Fruit fly (Drosophila melanogaster) whole organism, pupa: ENCODE results near the gene kmr.

Experiments
- CG10348 ChIP-seq: fragments of 200-800 bp; sonication (Bioruptor generic); IDR thresholded peaks from 2 replicates; pipeline ENCODE4 v1.3.6; 2022; ENCODE audit warnings: missing biosample characterization, missing genetic modification characterization
- CG12605 ChIP-seq: fragments of 200-800 bp; sonication (Bioruptor generic); IDR thresholded peaks from 2 replicates; pipeline ENCODE4 v1.3.6; 2022; ENCODE audit warnings: missing biosample characterization, missing genetic modification characterization
- CG13204 ChIP-seq: fragments of 200-800 bp; sonication (Bioruptor generic); optimal IDR thresholded peaks from 2 replicates; lab custom pipeline; 2018; ENCODE audit warnings: missing biosample characterization, mild to moderate bottlenecking, missing genetic modification characterization, moderate library complexity
- CG14655 ChIP-seq: fragments of 200-800 bp; sonication (Bioruptor generic); optimal IDR thresholded peaks from 3 replicates; lab custom pipeline; 2017; ENCODE audit warnings: mild to moderate bottlenecking, missing biosample characterization, missing genetic modification reagents, missing genetic modification characterization
- CG15710 ChIP-seq: fragments of 200-800 bp; sonication (Bioruptor generic); optimal IDR thresholded peaks from 2 replicates; lab custom pipeline; 2018; ENCODE audit warnings: missing biosample characterization, mild to moderate bottlenecking, missing genetic modification characterization, moderate library complexity
- CG17806 ChIP-seq: fragments of 200-800 bp; sonication (Bioruptor generic); optimal IDR thresholded peaks from 2 replicates; lab custom pipeline; 2018; ENCODE audit warnings: missing biosample characterization, mild to moderate bottlenecking, missing genetic modification characterization, moderate library complexity
- CG32121 ChIP-seq: fragments of 200-800 bp; sonication (Bioruptor generic); IDR thresholded peaks from 2 replicates; pipeline ENCODE4 v1.3.6; 2022; ENCODE audit warnings: missing biosample characterization, missing genetic modification characterization
- CG34367 ChIP-seq: fragments of 200-800 bp; sonication (Bioruptor generic); optimal IDR thresholded peaks from 2 replicates; lab custom pipeline; 2018; ENCODE audit warnings: missing biosample characterization, mild to moderate bottlenecking, missing genetic modification characterization
- CG4496 ChIP-seq: fragments of 200-800 bp; sonication (Bioruptor generic); IDR thresholded peaks from 3 replicates; pipeline ENCODE4 v1.3.6; 2022; ENCODE audit warnings: missing biosample characterization, missing genetic modification characterization
- CG8159 ChIP-seq: fragments of 200-800 bp; sonication (Bioruptor generic); optimal IDR thresholded peaks from 3 replicates; lab custom pipeline; 2018; ENCODE audit warnings: missing biosample characterization, mild to moderate bottlenecking, missing genetic modification characterization, moderate library complexity
- CG8301 ChIP-seq: fragments of 200-800 bp; sonication (Bioruptor generic); optimal IDR thresholded peaks from 2 replicates; lab custom pipeline; 2018; ENCODE audit warnings: missing biosample characterization, mild to moderate bottlenecking, missing genetic modification characterization
- CG9948 ChIP-seq: fragments of 200-800 bp; sonication (Bioruptor generic); optimal IDR thresholded peaks from 2 replicates; lab custom pipeline; 2018; ENCODE audit warnings: missing biosample characterization, mild to moderate bottlenecking, missing genetic modification characterization, moderate library complexity
- D1 ChIP-seq: fragments of 200-800 bp; sonication (Bioruptor generic); optimal IDR thresholded peaks from 2 replicates; lab custom pipeline; 2018; ENCODE audit warnings: missing biosample characterization, mild to moderate bottlenecking, missing genetic modification characterization, moderate library complexity
- EcR ChIP-seq: fragments of 200-800 bp; sonication (Bioruptor generic); optimal IDR thresholded peaks from 3 replicates; lab custom pipeline; 2019; ENCODE audit warnings: missing biosample characterization, missing genetic modification characterization, mild to moderate bottlenecking, moderate library complexity, missing genetic modification reagents
- Ets98B ChIP-seq: fragments of 200-800 bp; sonication (Bioruptor generic); IDR thresholded peaks from 2 replicates; pipeline ENCODE4 v1.3.6; 2022; ENCODE audit warnings: missing biosample characterization, missing genetic modification characterization
- Pif1A ChIP-seq: fragments of 200-800 bp; sonication (Bioruptor generic); optimal IDR thresholded peaks from 3 replicates; lab custom pipeline; 2016; ENCODE audit warnings: missing biosample characterization, missing genetic modification characterization
- Pif1B ChIP-seq: fragments of 200-800 bp; sonication (Bioruptor generic); optimal IDR thresholded peaks from 3 replicates; lab custom pipeline; 2016; ENCODE audit warnings: missing biosample characterization, missing genetic modification characterization
- Snoo ChIP-seq: fragments of 200-800 bp; sonication (Bioruptor generic); optimal IDR thresholded peaks from 3 replicates; lab custom pipeline; 2017; ENCODE audit warnings: missing biosample characterization, mild to moderate bottlenecking, missing genetic modification characterization, inconsistent platforms
- fd96Ca ChIP-seq: fragments of 200-800 bp; sonication (Bioruptor generic); IDR thresholded peaks from 3 replicates; pipeline ENCODE4 v1.3.6; 2022; ENCODE audit warnings: missing biosample characterization, missing genetic modification characterization
- gl ChIP-seq: fragments of 200-800 bp; sonication (Bioruptor generic); optimal IDR thresholded peaks from 2 replicates; lab custom pipeline; 2018; ENCODE audit warnings: missing biosample characterization, mild to moderate bottlenecking, missing genetic modification characterization
- rn ChIP-seq: fragments of 200-800 bp; sonication (Bioruptor generic); IDR thresholded peaks from 2 replicates; pipeline ENCODE4 v1.3.6; 2022; ENCODE audit warnings: missing biosample characterization, missing genetic modification characterization

kmr gene

dm6 chr3R:13699350-13699749, 15.7 kb upstream of the kmr start:
- TF ChIP-seq Snoo (no peak), CG34367 (tag; lab: Kevin White, UChicago) (no peak), fd96Ca (GFP tag; lab: Robert Waterston, UW) (no peak), EcR (GFP tag; lab: Kevin White, UChicago) (no peak), Pif1B (GFP tag; lab: Kevin White, UChicago) (no peak), rn (GFP tag; lab: Robert Waterston, UW) (no peak), CG9948 (no peak), CG12605 (GFP tag; lab: Robert Waterston, UW) (no peak), CG10348 (no peak), CG15710 (no peak), CG8159 (tag; lab: Kevin White, UChicago) (no peak), D1 (tag; lab: Kevin White, UChicago) (no peak)

dm6 chr3R:13700192-13700591, 14.8 kb upstream of the kmr start, which contains the start of gene ninaB:
TSS of gene ninaB (plus strand) at chr3R:13700565.
- TF ChIP-seq CG32121 (GFP tag; lab: Robert Waterston, UW): no peak
- no peak for TF ChIP-seq CG8301 (tag; lab: Kevin White, UChicago)
- no peak for TF ChIP-seq CG15710
- no peak for TF ChIP-seq Pif1A (GFP tag; lab: Kevin White, UChicago)
- no peak for TF ChIP-seq Ets98B (GFP tag; lab: Robert Waterston, UW)
- TF ChIP-seq D1 (tag; lab: Kevin White, UChicago): no peak
- no peak for TF ChIP-seq CG34367 (tag; lab: Kevin White, UChicago)
- TF ChIP-seq Snoo: no peak
- no peak for TF ChIP-seq CG10348
- no peak for TF ChIP-seq CG13204 (GFP tag; lab: Kevin White, UChicago)
- TF ChIP-seq CG12605 (GFP tag; lab: Robert Waterston, UW): no peak
- no peak for TF ChIP-seq gl (tag; lab: Kevin White, UChicago)
- TF ChIP-seq fd96Ca (GFP tag; lab: Robert Waterston, UW): no peak
- no peak for TF ChIP-seq CG4496
- TF ChIP-seq CG9948: no peak
- TF ChIP-seq rn (GFP tag; lab: Robert Waterston, UW): no peak
- TF ChIP-seq EcR (GFP tag; lab: Kevin White, UChicago): no peak
- no peak for TF ChIP-seq CG17806 (tag; lab: Kevin White, UChicago)
- no peak for TF ChIP-seq CG14655 (GFP tag; lab: Kevin White, UChicago)

dm6 chr3R:13700738-13701137, 14.3 kb upstream of the kmr start, which contains the start of gene f-cup:
TSS of gene f-cup (minus strand) at chr3R:13700838.
- TF ChIP-seq CG32121 (GFP tag; lab: Robert Waterston, UW): no peak
- no peak for TF ChIP-seq CG14655 (GFP tag; lab: Kevin White, UChicago)

- TF ChIP-seq Ets98B (GFP tag; lab: Robert Waterston, UW) (no peak), EcR (GFP tag; lab: Kevin White, UChicago) (no peak), D1 (tag; lab: Kevin White, UChicago) (no peak), CG12605 (GFP tag; lab: Robert Waterston, UW) (no peak), CG32121 (GFP tag; lab: Robert Waterston, UW) (no peak), gl (tag; lab: Kevin White, UChicago) (no peak), CG14655 (GFP tag; lab: Kevin White, UChicago) (no peak), CG9948 (no peak), CG13204 (GFP tag; lab: Kevin White, UChicago) (no peak), Snoo (no peak), Pif1B (GFP tag; lab: Kevin White, UChicago) (no peak), CG15710 (no peak), fd96Ca (GFP tag; lab: Robert Waterston, UW) (no peak), CG8159 (tag; lab: Kevin White, UChicago) (no peak), CG8301 (tag; lab: Kevin White, UChicago) (no peak), CG4496 (no peak), CG34367 (tag; lab: Kevin White, UChicago) (no peak)
These were observed 9.6 kb upstream of the kmr start, which contains the start of gene Adgf-D for dm6 chr3R:13705292-13705885. TSS of gene Adgf-D (minus strand) at chr3R:13705402.

dm6 chr3R:13706457-13706856, 8.6 kb upstream of the kmr start, which contains the start of gene Adgf-C:
TSS of gene Adgf-C (plus strand) at chr3R:13706757.
- no peak for TF ChIP-seq gl (tag; lab: Kevin White, UChicago)
- TF ChIP-seq CG14655 (GFP tag; lab: Kevin White, UChicago): no peak
- TF ChIP-seq CG12605 (GFP tag; lab: Robert Waterston, UW): no peak
- TF ChIP-seq Pif1B (GFP tag; lab: Kevin White, UChicago): no peak
- no peak for TF ChIP-seq CG15710
- TF ChIP-seq CG8159 (tag; lab: Kevin White, UChicago): no peak
- TF ChIP-seq CG9948: no peak
- TF ChIP-seq CG34367 (tag; lab: Kevin White, UChicago): no peak
- no peak for TF ChIP-seq Pif1A (GFP tag; lab: Kevin White, UChicago)
- TF ChIP-seq D1 (tag; lab: Kevin White, UChicago): no peak
- TF ChIP-seq CG13204 (GFP tag; lab: Kevin White, UChicago): no peak
- TF ChIP-seq CG10348: no peak
- no peak for TF ChIP-seq CG17806 (tag; lab: Kevin White, UChicago)
- TF ChIP-seq CG32121 (GFP tag; lab: Robert Waterston, UW): no peak
- TF ChIP-seq CG4496: no peak
- TF ChIP-seq rn (GFP tag; lab: Robert Waterston, UW): no peak
- no peak for TF ChIP-seq EcR (GFP tag; lab: Kevin White, UChicago)

- TF ChIP-seq CG8159 (tag; lab: Kevin White, UChicago): no peak
- no peak for TF ChIP-seq CG4496
- no peak for TF ChIP-seq Ets98B (GFP tag; lab: Robert Waterston, UW)
These were observed 5.2 kb upstream of the kmr start, which contains the start of gene Argp for dm6 chr3R:13709839-13710238. TSS of gene Argp (minus strand) at chr3R:13709939.
